Fruit fly (Drosophila melanogaster) whole organism, embryonic: Measurements from ENCODE around the gene Alp9.
A peak's percentile ranks its signal among the peaks of the same experiment; 100 is the strongest.

Experiments
- Asciz ChIP-seq: fragments of 200-800 bp; sonication (Bioruptor generic); optimal IDR thresholded peaks from 2 replicates; lab custom pipeline; 2017; ENCODE audit warnings: missing biosample characterization, mild to moderate bottlenecking, missing genetic modification characterization, missing genetic modification reagents
- B-H2 ChIP-seq: fragments of 200-800 bp; sonication (Bioruptor generic); optimal IDR thresholded peaks from 2 replicates; lab custom pipeline; 2018; ENCODE audit warnings: missing biosample characterization, mild to moderate bottlenecking, missing genetic modification characterization
- Blimp-1 ChIP-seq: fragments of 200-800 bp; sonication (Bioruptor generic); optimal IDR thresholded peaks from 3 replicates; lab custom pipeline; 2018; ENCODE audit warnings: missing biosample characterization, missing genetic modification characterization, mild to moderate bottlenecking, moderate library complexity, missing genetic modification reagents
- CG10543 ChIP-seq: fragments of 200-800 bp; sonication (Bioruptor generic); optimal IDR thresholded peaks from 3 replicates; lab custom pipeline; 2017; ENCODE audit warnings: missing biosample characterization, mild to moderate bottlenecking, missing genetic modification characterization, moderate library complexity
- CG12071 ChIP-seq: fragments of 200-800 bp; sonication (Bioruptor generic); optimal IDR thresholded peaks from 3 replicates; lab custom pipeline; 2018; ENCODE audit warnings: missing biosample characterization, mild to moderate bottlenecking, missing genetic modification characterization
- CG12659 ChIP-seq: fragments of 200-800 bp; sonication (Bioruptor generic); optimal IDR thresholded peaks from 3 replicates; lab custom pipeline; 2017; ENCODE audit warnings: mild to moderate bottlenecking, missing biosample characterization, missing genetic modification reagents, missing genetic modification characterization
- CG12769 ChIP-seq: fragments of 200-800 bp; sonication (Bioruptor generic); optimal IDR thresholded peaks from 2 replicates; lab custom pipeline; 2019; ENCODE audit warnings: missing biosample characterization, mild to moderate bottlenecking, missing genetic modification characterization, moderate library complexity
- CG12942 ChIP-seq: fragments of 200-800 bp; sonication (Bioruptor generic); optimal IDR thresholded peaks from 3 replicates; lab custom pipeline; 2016; ENCODE audit warnings: missing biosample characterization, missing genetic modification characterization
- CG13775 ChIP-seq: fragments of 200-800 bp; sonication (Bioruptor generic); optimal IDR thresholded peaks from 3 replicates; lab custom pipeline; 2017; ENCODE audit warnings: missing biosample characterization, mild to moderate bottlenecking, missing genetic modification characterization
- CG14014 ChIP-seq: fragments of 200-800 bp; sonication (Bioruptor generic); IDR thresholded peaks from 2 replicates; pipeline ENCODE4 v1.3.6; 2022; ENCODE audit warnings: missing biosample characterization, missing genetic modification characterization
- CG15601 ChIP-seq: fragments of 200-800 bp; sonication (Bioruptor generic); optimal IDR thresholded peaks from 3 replicates; lab custom pipeline; 2019; ENCODE audit warnings: missing biosample characterization, mild to moderate bottlenecking, missing genetic modification characterization, moderate library complexity
- CG1603 ChIP-seq: fragments of 200-800 bp; sonication (Bioruptor generic); optimal IDR thresholded peaks from 2 replicates; lab custom pipeline; 2019; ENCODE audit warnings: missing biosample characterization, mild to moderate bottlenecking, missing genetic modification characterization, moderate library complexity
- CG17328 ChIP-seq: fragments of 200-800 bp; sonication (Bioruptor generic); IDR thresholded peaks from 2 replicates; pipeline ENCODE4 v1.3.6; 2022; ENCODE audit warnings: missing biosample characterization, missing genetic modification characterization
- CG32772 ChIP-seq: fragments of 200-800 bp; sonication (Bioruptor generic); IDR thresholded peaks from 2 replicates; pipeline ENCODE4 v1.3.6; 2022; ENCODE audit warnings: missing biosample characterization, missing genetic modification characterization
- CG34224 ChIP-seq: fragments of 200-800 bp; sonication (Bioruptor generic); IDR thresholded peaks from 3 replicates; pipeline ENCODE4 v1.3.6; 2022; ENCODE audit warnings: missing biosample characterization, missing genetic modification characterization; ENCODE audit not compliant: partially characterized antibody
- CG34422 ChIP-seq: fragments of 200-800 bp; sonication (Bioruptor generic); IDR thresholded peaks from 3 replicates; pipeline ENCODE4 v1.3.6; 2022; ENCODE audit warnings: missing biosample characterization, missing genetic modification characterization
- CG4328 ChIP-seq: fragments of 200-800 bp; sonication (Bioruptor generic); optimal IDR thresholded peaks from 3 replicates; lab custom pipeline; 2017; ENCODE audit warnings: missing biosample characterization, missing genetic modification reagents, missing genetic modification characterization
- CG43689 ChIP-seq: fragments of 200-800 bp; sonication (Bioruptor generic); IDR thresholded peaks from 2 replicates; pipeline ENCODE4 v1.3.6; 2022; ENCODE audit warnings: missing biosample characterization, missing genetic modification characterization
- CG5245 ChIP-seq: fragments of 200-800 bp; sonication (Bioruptor generic); optimal IDR thresholded peaks from 3 replicates; lab custom pipeline; 2016; ENCODE audit warnings: missing biosample characterization, missing genetic modification characterization
- CG9437 ChIP-seq: fragments of 200-800 bp; sonication (Bioruptor generic); optimal IDR thresholded peaks from 2 replicates; lab custom pipeline; 2018; ENCODE audit warnings: missing biosample characterization, mild to moderate bottlenecking, missing genetic modification characterization
- CG9609 ChIP-seq: fragments of 200-800 bp; sonication (Bioruptor generic); optimal IDR thresholded peaks from 3 replicates; lab custom pipeline; 2016; ENCODE audit warnings: missing biosample characterization, missing genetic modification characterization
- CG9797 ChIP-seq: fragments of 200-800 bp; sonication (Bioruptor generic); optimal IDR thresholded peaks from 3 replicates; lab custom pipeline; 2018; ENCODE audit warnings: missing biosample characterization, mild to moderate bottlenecking, missing genetic modification characterization
- Dip3 ChIP-seq: fragments of 200-800 bp; sonication (Bioruptor generic); optimal IDR thresholded peaks from 3 replicates; lab custom pipeline; 2016; ENCODE audit warnings: missing biosample characterization, missing genetic modification characterization
- Dref ChIP-seq: fragments of 200-800 bp; sonication (Bioruptor generic); IDR thresholded peaks from 2 replicates; pipeline ENCODE4 v1.3.6; 2022; ENCODE audit warnings: missing biosample characterization, missing genetic modification characterization
- E2f1 ChIP-seq: fragments of 200-800 bp; sonication (Bioruptor generic); IDR thresholded peaks from 2 replicates; pipeline ENCODE4 v1.3.6; 2022; ENCODE audit warnings: missing biosample characterization, missing genetic modification characterization
- Eip74EF ChIP-seq, 2 experiments: fragments of 200-800 bp in 1 of 2; fragments of >200 bp in 1 of 2; sonication (Bioruptor generic) in 1 of 2; optimal IDR thresholded peaks; 2 replicates each; lab custom pipeline; 2017 to 2019; ENCODE audit warnings: missing biosample characterization in 2 of 2, missing genetic modification characterization in 2 of 2, mild to moderate bottlenecking in 1 of 2, moderate library complexity in 1 of 2
- Fer3 ChIP-seq: fragments of 200-800 bp; sonication (Bioruptor generic); optimal IDR thresholded peaks from 2 replicates; lab custom pipeline; 2018; ENCODE audit warnings: missing biosample characterization, mild to moderate bottlenecking, missing genetic modification characterization, moderate library complexity
- H15 ChIP-seq: fragments of 200-800 bp; sonication (Bioruptor generic); IDR thresholded peaks from 3 replicates; pipeline ENCODE4 v1.3.6; 2022; ENCODE audit warnings: missing biosample characterization, missing genetic modification characterization
- Lhr ChIP-seq: fragments of 200-800 bp; sonication (Bioruptor generic); optimal IDR thresholded peaks from 3 replicates; lab custom pipeline; 2017; ENCODE audit warnings: mild to moderate bottlenecking, missing biosample characterization, missing genetic modification reagents, missing genetic modification characterization
- Sox102F ChIP-seq: fragments of 200-800 bp; sonication (Bioruptor generic); optimal IDR thresholded peaks from 2 replicates; lab custom pipeline; 2018; ENCODE audit warnings: missing biosample characterization, mild to moderate bottlenecking, missing genetic modification characterization, moderate library complexity
- Spps ChIP-seq: fragments of 200-800 bp; sonication (Bioruptor generic); optimal IDR thresholded peaks from 2 replicates; lab custom pipeline; 2018; ENCODE audit warnings: missing biosample characterization, mild to moderate bottlenecking, missing genetic modification characterization
- Trl ChIP-seq, 3 experiments: fragments of >200 bp in 2 of 3; fragments of 200-800 bp in 1 of 3; sonication (Bioruptor generic) in 1 of 3; optimal IDR thresholded peaks; 2 replicates in 1 of 3; 3 replicates in 2 of 3; lab custom pipeline; 2016 to 2017; ENCODE audit warnings: missing biosample characterization in 1 of 3, missing genetic modification characterization in 1 of 3
- ase ChIP-seq: fragments of 200-800 bp; sonication (Bioruptor generic); IDR thresholded peaks from 3 replicates; pipeline ENCODE4 v1.3.6; 2022; ENCODE audit warnings: missing biosample characterization, missing genetic modification characterization
- ash1 ChIP-seq: fragments of 200-800 bp; sonication (Bioruptor generic); optimal IDR thresholded peaks from 2 replicates; lab custom pipeline; 2018; ENCODE audit warnings: missing biosample characterization, mild to moderate bottlenecking, missing genetic modification characterization
- cato ChIP-seq: fragments of 200-800 bp; sonication (Bioruptor generic); optimal IDR thresholded peaks from 2 replicates; lab custom pipeline; 2016; ENCODE audit warnings: missing biosample characterization, missing genetic modification characterization, borderline replicate concordance
- da ChIP-seq: fragments of 200-800 bp; sonication (Bioruptor generic); optimal IDR thresholded peaks from 2 replicates; lab custom pipeline; 2016; ENCODE audit warnings: missing biosample characterization, missing genetic modification characterization
- dati ChIP-seq: fragments of 200-800 bp; sonication (Bioruptor generic); IDR thresholded peaks from 2 replicates; pipeline ENCODE4 v1.3.6; 2022; ENCODE audit warnings: missing biosample characterization, missing genetic modification characterization
- dpn ChIP-seq, 2 experiments: fragments of 200-800 bp; sonication (Bioruptor generic); optimal IDR thresholded peaks; 3 replicates each; lab custom pipeline; 2016; ENCODE audit warnings: missing biosample characterization in 2 of 2, missing genetic modification characterization in 2 of 2
- en ChIP-seq: fragments of 200-800 bp; sonication (Bioruptor generic); optimal IDR thresholded peaks from 2 replicates; lab custom pipeline; 2016; ENCODE audit warnings: missing biosample characterization, missing genetic modification characterization
- esg ChIP-seq: fragments of 200-800 bp; sonication (Bioruptor generic); conservative IDR thresholded peaks from 2 replicates; pipeline ENCODE4 v1.3.6; 2022; ENCODE audit warnings: missing biosample characterization, missing genetic modification characterization
- ewg ChIP-seq: fragments of 200-800 bp; sonication (Bioruptor generic); optimal IDR thresholded peaks from 3 replicates; lab custom pipeline; 2017; ENCODE audit warnings: mild to moderate bottlenecking, missing biosample characterization, missing genetic modification reagents, missing genetic modification characterization
- gro ChIP-seq: fragments of 200-800 bp; sonication (Bioruptor generic); optimal IDR thresholded peaks from 2 replicates; lab custom pipeline; 2016; ENCODE audit warnings: missing biosample characterization, missing genetic modification characterization
- luna ChIP-seq: fragments of 200-800 bp; sonication (Bioruptor generic); optimal IDR thresholded peaks from 2 replicates; lab custom pipeline; 2016; ENCODE audit warnings: missing biosample characterization, missing genetic modification characterization
- peb ChIP-seq: fragments of 200-800 bp; sonication (Bioruptor generic); IDR thresholded peaks from 2 replicates; pipeline ENCODE4 v1.3.6; 2022; ENCODE audit warnings: missing biosample characterization, missing genetic modification characterization
- pho ChIP-seq: fragments of 200-800 bp; sonication (Bioruptor generic); optimal IDR thresholded peaks from 2 replicates; lab custom pipeline; 2016; ENCODE audit warnings: missing biosample characterization, missing genetic modification characterization
- pita ChIP-seq: fragments of 200-800 bp; sonication (Bioruptor generic); optimal IDR thresholded peaks from 2 replicates; lab custom pipeline; 2017; ENCODE audit warnings: missing biosample characterization, mild to moderate bottlenecking, missing genetic modification characterization
- row ChIP-seq: fragments of 200-800 bp; sonication (Bioruptor generic); IDR thresholded peaks from 3 replicates; pipeline ENCODE4 v1.3.6; 2022; ENCODE audit warnings: missing biosample characterization, missing genetic modification characterization
- run ChIP-seq: fragments of 200-800 bp; sonication (Bioruptor generic); optimal IDR thresholded peaks from 3 replicates; lab custom pipeline; 2018; ENCODE audit warnings: missing biosample characterization, mild to moderate bottlenecking, missing genetic modification characterization
- ssp ChIP-seq: fragments of 200-800 bp; sonication (Bioruptor generic); IDR thresholded peaks from 2 replicates; pipeline ENCODE4 v1.3.6; 2022; ENCODE audit warnings: missing biosample characterization, missing genetic modification characterization
- wek ChIP-seq: fragments of 200-800 bp; sonication (Bioruptor generic); optimal IDR thresholded peaks from 3 replicates; lab custom pipeline; 2018; ENCODE audit warnings: missing biosample characterization, mild to moderate bottlenecking, missing genetic modification characterization, moderate library complexity
- z ChIP-seq: fragments of 200-800 bp; sonication (Bioruptor generic); IDR thresholded peaks from 3 replicates; pipeline ENCODE4 v1.3.6; 2022; ENCODE audit warnings: missing biosample characterization, missing genetic modification characterization

Gene Alp9

dm6 chr3L:5569724-5570123 lies 25.6 kb upstream of the Alp9 start:
- no peak for TF ChIP-seq CG17328 (GFP tag; lab: Robert Waterston, UW)
- TF ChIP-seq ssp (GFP tag; lab: Robert Waterston, UW) = no peak
- no peak for TF ChIP-seq CG13775
- TF ChIP-seq CG32772 (GFP tag; lab: Robert Waterston, UW) = no peak
- no peak for TF ChIP-seq CG15601 (tag; lab: Kevin White, UChicago)
- TF ChIP-seq CG9609 (GFP tag; lab: Kevin White, UChicago) = no peak
- TF ChIP-seq cato (GFP tag; lab: Kevin White, UChicago) = no peak
- no peak for TF ChIP-seq ash1 (GFP tag; lab: Kevin White, UChicago)
- TF ChIP-seq H15 (GFP tag; lab: Robert Waterston, UW) = no peak
- TF ChIP-seq wek = no peak
- no peak for TF ChIP-seq CG4328 (GFP tag; lab: Kevin White, UChicago)
- no peak for TF ChIP-seq Blimp-1 (GFP tag; lab: Kevin White, UChicago)
- TF ChIP-seq row (GFP tag; lab: Robert Waterston, UW) = no peak
- TF ChIP-seq da (GFP tag; lab: Kevin White, UChicago) = no peak
- TF ChIP-seq ewg (GFP tag; lab: Kevin White, UChicago) = no peak
- no peak for TF ChIP-seq CG5245 (GFP tag; lab: Kevin White, UChicago)
- TF ChIP-seq CG12769 = peak; percentile 88
- TF ChIP-seq B-H2 (GFP tag; lab: Kevin White, UChicago) = peak; percentile 31
- no peak for TF ChIP-seq pita (GFP tag; lab: Kevin White, UChicago)
- TF ChIP-seq ase (GFP tag; lab: Robert Waterston, UW) = no peak
- TF ChIP-seq CG34224 (GFP tag; lab: Robert Waterston, UW) = no peak
- TF ChIP-seq luna = no peak
- no peak for TF ChIP-seq pho (GFP tag; lab: Kevin White, UChicago)
- TF ChIP-seq CG9797 (GFP tag; lab: Kevin White, UChicago) = no peak
- no peak for TF ChIP-seq CG34422 (GFP tag; lab: Robert Waterston, UW)
- no peak for TF ChIP-seq Dref
- no peak for TF ChIP-seq Spps
- no peak for TF ChIP-seq Lhr (GFP tag; lab: Kevin White, UChicago)
- no peak for TF ChIP-seq Asciz (GFP tag; lab: Kevin White, UChicago)
- TF ChIP-seq Eip74EF (GFP tag; optimal IDR thresholded peaks at IDR 0.05; lab: Kevin White, UChicago) = peak in 1 of 2 experiments; percentile 18
- no peak for TF ChIP-seq CG43689
- TF ChIP-seq en = no peak
- TF ChIP-seq CG12659 (GFP tag; lab: Kevin White, UChicago) = no peak
- no peak for TF ChIP-seq Dip3 (GFP tag; lab: Kevin White, UChicago)
- no peak for TF ChIP-seq CG9437 (GFP tag; lab: Kevin White, UChicago)
- TF ChIP-seq Trl (optimal IDR thresholded peaks at IDR 0.05; lab: Kevin White, UChicago) = no peak
- no peak for TF ChIP-seq Trl (GFP tag; optimal IDR thresholded peaks at IDR 0.05; lab: Kevin White, UChicago)
- TF ChIP-seq E2f1 (GFP tag; lab: Robert Waterston, UW) = no peak
- no peak for TF ChIP-seq CG12942
- no peak for TF ChIP-seq CG14014 (GFP tag; lab: Robert Waterston, UW)
- no peak for TF ChIP-seq dpn (GFP tag; optimal IDR thresholded peaks at IDR 0.05; lab: Kevin White, UChicago)
- TF ChIP-seq Fer3 (tag; lab: Kevin White, UChicago) = no peak
- TF ChIP-seq gro = peak; percentile 20
- TF ChIP-seq z (GFP tag; lab: Robert Waterston, UW) = no peak
- TF ChIP-seq dati (GFP tag; lab: Robert Waterston, UW) = no peak
- no peak for TF ChIP-seq peb (GFP tag; lab: Robert Waterston, UW)
- TF ChIP-seq CG12071 (GFP tag; lab: Kevin White, UChicago) = no peak
- TF ChIP-seq run (tag; lab: Kevin White, UChicago) = no peak
- peak; percentile 45 for TF ChIP-seq CG10543 (GFP tag; lab: Kevin White, UChicago)
- TF ChIP-seq esg = no peak
- TF ChIP-seq CG1603 (tag; lab: Kevin White, UChicago) = no peak
- TF ChIP-seq Sox102F (GFP tag; lab: Kevin White, UChicago) = no peak
